Fruit fly (Drosophila melanogaster): Measurements from ENCODE around the gene DCX-EMAP.
A peak's percentile ranks its signal among the peaks of the same experiment; 100 is the strongest.

Gene DCX-EMAP

dm6 chr3L:14961027-14961426 is 57.4 kb downstream of the DCX-EMAP start (continued):
- TF ChIP-seq klu (GFP tag; IDR thresholded peaks at IDR 0.05) (no peak), CG31441 (GFP tag; IDR thresholded peaks at IDR 0.05) (peak; percentile 65), Vsx1 (GFP tag; optimal IDR thresholded peaks at IDR 0.05) (no peak), CG4424 (GFP tag; optimal IDR thresholded peaks at IDR 0.05) (peak; percentile 41), Spps (tag; optimal IDR thresholded peaks at IDR 0.05) (peak; percentile 14), Sox100B (GFP tag; optimal IDR thresholded peaks at IDR 0.05) (peak; percentile 19), CG10462 (GFP tag; optimal IDR thresholded peaks at IDR 0.05) (peak; percentile 7), CG33557 (GFP tag; optimal IDR thresholded peaks at IDR 0.05) (peak; percentile 61), CG17829 (tag; optimal IDR thresholded peaks at IDR 0.05) (peak; percentile 81), Nf-YB (GFP tag; optimal IDR thresholded peaks at IDR 0.05) (peak; percentile 41), unpg (GFP tag; optimal IDR thresholded peaks at IDR 0.05) (peak; percentile 43), zen2 (GFP tag; IDR thresholded peaks at IDR 0.05; ENCODE audit: partially characterized antibody) (no peak), HLH54F (GFP tag; optimal IDR thresholded peaks at IDR 0.05) (no peak), trh (GFP tag; optimal IDR thresholded peaks at IDR 0.05) (no peak), seq (GFP tag; IDR thresholded peaks at IDR 0.05) (no peak), CG1602 (GFP tag; optimal IDR thresholded peaks at IDR 0.05) (peak; percentile 29), CG9727 (GFP tag; optimal IDR thresholded peaks at IDR 0.05) (peak; percentile 85), CG11093 (GFP tag; IDR thresholded peaks at IDR 0.05) (no peak), Fer2 (tag; optimal IDR thresholded peaks at IDR 0.05) (no peak), eyg (GFP tag; optimal IDR thresholded peaks at IDR 0.05) (no peak), lola (GFP tag; optimal IDR thresholded peaks at IDR 0.05) (peak in 1 of 3 experiments; percentile 89), phol (tag; optimal IDR thresholded peaks at IDR 0.05) (peak; percentile 65), sob (GFP tag; IDR thresholded peaks at IDR 0.05) (no peak), twi (tag; optimal IDR thresholded peaks at IDR 0.05) (no peak), CG14710 (tag; optimal IDR thresholded peaks at IDR 0.05) (peak; percentile 77), CG10565 (GFP tag; optimal IDR thresholded peaks at IDR 0.05) (no peak), CG10979 (tag; optimal IDR thresholded peaks at IDR 0.05) (peak; percentile 81), CoRest (tag; optimal IDR thresholded peaks at IDR 0.05) (peak; percentile 35), Tbp (GFP tag; optimal IDR thresholded peaks at IDR 0.05) (no peak), nmo (GFP tag; optimal IDR thresholded peaks at IDR 0.05) (peak; percentile 54), CG17361 (GFP tag; IDR thresholded peaks at IDR 0.05) (peak; percentile 87), CG2120 (GFP tag; optimal IDR thresholded peaks at IDR 0.05) (no peak), en (GFP tag; optimal IDR thresholded peaks at IDR 0.05) (no peak), CG2712 (tag; optimal IDR thresholded peaks at IDR 0.05) (peak; percentile 83), D19A (tag; optimal IDR thresholded peaks at IDR 0.05) (peak; percentile 52), sens (GFP tag) (peak; percentile 54), gem (tag; optimal IDR thresholded peaks at IDR 0.05) (peak; percentile 79), gce (GFP tag; IDR thresholded peaks at IDR 0.05) (no peak), bsh (GFP tag; optimal IDR thresholded peaks at IDR 0.05) (peak in 1 of 2 experiments; percentile 10), CG10209 (GFP tag; optimal IDR thresholded peaks at IDR 0.05) (peak; percentile 45), Chrac-16 (GFP tag; optimal IDR thresholded peaks at IDR 0.05) (peak; percentile 30), CG16815 (GFP tag; optimal IDR thresholded peaks at IDR 0.05) (peak; percentile 16), Ssrp (tag; optimal IDR thresholded peaks at IDR 0.05) (peak; percentile 46)
